ENCODE assay signal across 2 fruit fly cellular contexts in genomic region chrX:8774957-8775356, dm6.
TF ChIP-seq lines count a peak whose summit lies in the region.

No protein-coding gene starts in this region.

- TF ChIP-seq CTCF in whole organism, embryonic (GFP tag; optimal IDR thresholded peaks at IDR 0.05; lab: Kevin White, UChicago) = no peak

TF ChIP-seq in whole organism, adult, 20 proteins besides CTCF, POLR2A, EP300 and RAD21:
- TF ChIP-seq cic (GFP tag; optimal IDR thresholded peaks at IDR 0.05; lab: Kevin White, UChicago) (no peak), kay (GFP tag; lab: Kevin White, UChicago; ENCODE audit: borderline replicate concordance) (peak; percentile 29)
TF ChIP-seq in whole organism, adult: peak in this region for 1.

TF ChIP-seq in whole organism, embryonic, 481 proteins besides CTCF, POLR2A, EP300 and RAD21:
- no peak for TF ChIP-seq D (optimal IDR thresholded peaks at IDR 0.05; lab: Kevin White, UChicago)
- no peak for TF ChIP-seq D (GFP tag; optimal IDR thresholded peaks at IDR 0.05; lab: Kevin White, UChicago)
- TF ChIP-seq CG9727 (GFP tag; optimal IDR thresholded peaks at IDR 0.05; lab: Kevin White, UChicago) = no peak
- TF ChIP-seq tll (GFP tag; optimal IDR thresholded peaks at IDR 0.05; lab: Kevin White, UChicago) = peak in 1 of 2 experiments; percentile 55
- TF ChIP-seq CG4360 (GFP tag; IDR thresholded peaks at IDR 0.05; lab: Robert Waterston, UW) = peak; percentile 94
- no peak for TF ChIP-seq gfzf (GFP tag; optimal IDR thresholded peaks at IDR 0.05; lab: Kevin White, UChicago)
- TF ChIP-seq sqz (GFP tag; optimal IDR thresholded peaks at IDR 0.05; lab: Kevin White, UChicago) = peak; percentile 45
- TF ChIP-seq CG6765 (GFP tag; optimal IDR thresholded peaks at IDR 0.05; lab: Kevin White, UChicago) = no peak
TF ChIP-seq in whole organism, embryonic: peak in this region for 3.

Comparison
In these comparisons a context has a peak if more than half of its experiments do, and no peak if none do; other contexts are left out.
1. Of the 1 proteins assayed by ChIP-seq in both whole organism, embryonic and whole organism, adult: peak only in whole organism, embryonic: none; only in whole organism, adult: kay; in both: none; in neither: 0.